Worm (Caenorhabditis elegans): ENCODE results near the gene C25E10.11.

Gene C25E10.11

DNA sequence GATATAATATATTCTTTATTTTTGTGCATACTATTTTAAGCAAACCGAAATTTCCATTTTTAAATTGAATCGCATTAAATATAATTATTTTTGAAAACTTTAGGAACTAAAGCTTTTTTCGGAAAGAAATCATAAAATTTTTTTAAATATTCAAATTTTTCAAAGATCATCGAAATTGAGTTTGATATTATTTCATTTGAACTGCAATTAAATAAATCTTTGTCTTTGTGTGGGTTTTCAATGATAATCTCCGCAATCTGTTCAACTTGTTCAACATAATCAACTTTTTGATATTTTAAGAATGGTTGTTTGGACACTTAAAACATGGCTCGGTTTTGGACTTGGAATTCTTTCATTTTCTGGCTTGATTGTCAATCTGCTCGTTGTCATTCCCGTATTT lies 49.4 kb downstream of the C25E10.11 start, which contains the start of gene srx-2:
Gene srx-2, plus strand, starts transcription at position 301 of the 400 bp plus-strand sequence.
- TF ChIP-seq ceh-16 (tag; optimal IDR thresholded peaks at IDR 0.05) (no peak), ZK546.5 (tag; optimal IDR thresholded peaks at IDR 0.05) (no peak), eor-1 (tag; optimal IDR thresholded peaks at IDR 0.05) (no peak), mml-1 (tag; optimal IDR thresholded peaks at IDR 0.05) (no peak), nhr-237 (tag; optimal IDR thresholded peaks at IDR 0.05) (no peak), ama-1 (optimal IDR thresholded peaks at IDR 0.05) (no peak), hmg-11 (tag; optimal IDR thresholded peaks at IDR 0.05) (no peak), ceh-9 (tag; optimal IDR thresholded peaks at IDR 0.05) (no peak), ceh-28 (tag; optimal IDR thresholded peaks at IDR 0.05) (no peak)
